Worm (Caenorhabditis elegans) whole organism, L2 larva: ENCODE measurements around the gene F41H10.3.

Experiments
- C34F6.9 ChIP-seq: fragments of 150-350 bp; optimal IDR thresholded peaks from 2 replicates; lab custom pipeline; 2014; ENCODE audit warnings: missing biosample characterization, missing genetic modification characterization
- blmp-1 ChIP-seq: sonication (generic microtip); optimal IDR thresholded peaks from 2 replicates; lab custom pipeline; 2017; ENCODE audit warnings: missing genetic modification characterization, mild to moderate bottlenecking, missing compliant biosample characterization, antibody characterized with exemption, moderate library complexity; ENCODE audit not compliant: insufficient read depth
- egl-27 ChIP-seq: sonication (generic microtip); optimal IDR thresholded peaks from 3 replicates; lab custom pipeline; 2017; ENCODE audit warnings: missing biosample characterization, missing genetic modification reagents, missing genetic modification characterization
- mdl-1 ChIP-seq, 2 experiments: fragments of 150-350 bp in 1 of 2; sonication (generic microtip) in 1 of 2; optimal IDR thresholded peaks; 2 replicates each; lab custom pipeline; 2017; ENCODE audit warnings: missing biosample characterization in 2 of 2, missing genetic modification characterization in 2 of 2
- unc-39 ChIP-seq: fragments of 150-350 bp; optimal IDR thresholded peaks from 2 replicates; lab custom pipeline; 2014; ENCODE audit warnings: missing biosample characterization, missing genetic modification characterization
- unc-62 ChIP-seq: fragments of 150-350 bp; optimal IDR thresholded peaks from 2 replicates; lab custom pipeline; 2014; ENCODE audit warnings: missing biosample characterization, missing genetic modification reagents, missing genetic modification characterization
- ztf-11 ChIP-seq: sonication (generic microtip); optimal IDR thresholded peaks from 2 replicates; lab custom pipeline; 2017; ENCODE audit warnings: missing biosample characterization, missing genetic modification characterization
- ztf-4 ChIP-seq: fragments of 150-350 bp; optimal IDR thresholded peaks from 2 replicates; lab custom pipeline; 2014; ENCODE audit warnings: missing biosample characterization, missing genetic modification characterization

DNA sequence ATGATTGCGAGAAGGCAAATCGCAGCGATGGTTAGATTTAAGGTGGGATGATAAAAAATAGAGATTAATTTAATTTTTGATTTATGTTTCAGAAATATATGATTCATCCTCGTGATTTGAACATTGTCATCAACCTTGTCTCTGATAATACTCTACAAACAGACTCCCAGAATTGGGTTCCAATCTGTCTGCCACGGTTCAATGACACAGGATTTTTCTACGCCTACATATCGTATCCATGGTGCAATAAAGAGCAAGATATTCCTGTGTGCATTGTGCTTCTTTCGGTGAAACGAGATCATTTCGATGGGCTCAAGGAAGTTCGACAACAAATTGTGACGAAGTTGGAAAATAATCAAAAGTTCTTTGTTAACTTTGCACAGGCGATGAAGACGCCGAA, 1.7 kb upstream of the F41H10.3 start:
- TF ChIP-seq unc-39 (tag; lab: Kevin White, UChicago) (no peak), C34F6.9 (tag; lab: Kevin White, UChicago) (no peak), ztf-4 (tag; lab: Kevin White, UChicago) (no peak), blmp-1 (tag; lab: Kevin White, UChicago) (no peak), mdl-1 (tag; optimal IDR thresholded peaks at IDR 0.05; lab: Kevin White, UChicago) (no peak), egl-27 (tag; lab: Kevin White, UChicago) (no peak), ztf-11 (tag; lab: Kevin White, UChicago) (no peak), unc-62 (no peak)
